Worm (Caenorhabditis elegans) whole organism, mixed stage, embryonic: ENCODE results near the gene srw-20.

Experiments
- M03D4.4 ChIP-seq: sonication (generic microtip); optimal IDR thresholded peaks from 2 replicates; lab custom pipeline; 2017; ENCODE audit warnings: mild to moderate bottlenecking, missing genetic modification characterization, missing compliant biosample characterization
- bed-3 ChIP-seq: fragments of 200-800 bp; sonication (Bioruptor generic); optimal IDR thresholded peaks from 3 replicates; lab custom pipeline; 2018; ENCODE audit warnings: mild to moderate bottlenecking, missing genetic modification characterization, moderate library complexity, missing compliant biosample characterization
- ceh-39 ChIP-seq: fragments of 150-350 bp; optimal IDR thresholded peaks from 2 replicates; lab custom pipeline; 2014; ENCODE audit warnings: missing biosample characterization, missing genetic modification characterization
- ceh-43 ChIP-seq: fragments of 200-800 bp; sonication (Bioruptor generic); optimal IDR thresholded peaks from 2 replicates; lab custom pipeline; 2018; ENCODE audit warnings: mild to moderate bottlenecking, missing genetic modification characterization, moderate library complexity, missing compliant biosample characterization
- ceh-83 ChIP-seq: fragments of 200-800 bp; sonication (Bioruptor generic); optimal IDR thresholded peaks from 2 replicates; lab custom pipeline; 2018; ENCODE audit warnings: mild to moderate bottlenecking, missing genetic modification characterization, missing compliant biosample characterization
- ces-1 ChIP-seq: fragments of 150-350 bp; optimal IDR thresholded peaks from 2 replicates; lab custom pipeline; 2014; ENCODE audit warnings: missing biosample characterization, missing genetic modification reagents, missing genetic modification characterization
- cnd-1 ChIP-seq: fragments of 200-800 bp; sonication (Bioruptor generic); optimal IDR thresholded peaks from 2 replicates; lab custom pipeline; 2018; ENCODE audit warnings: mild to moderate bottlenecking, missing genetic modification characterization, missing compliant biosample characterization
- drap-1 ChIP-seq: fragments of 200-800 bp; sonication (Bioruptor generic); optimal IDR thresholded peaks from 3 replicates; lab custom pipeline; 2018; ENCODE audit warnings: mild to moderate bottlenecking, missing genetic modification characterization, missing compliant biosample characterization
- elt-1 ChIP-seq: sonication (generic microtip); optimal IDR thresholded peaks from 2 replicates; lab custom pipeline; 2017; ENCODE audit warnings: missing genetic modification characterization, mild to moderate bottlenecking, missing compliant biosample characterization, antibody characterized with exemption, moderate library complexity, borderline replicate concordance; ENCODE audit not compliant: insufficient read depth
- elt-3 ChIP-seq: fragments of 150-350 bp; optimal IDR thresholded peaks from 2 replicates; lab custom pipeline; 2014; ENCODE audit warnings: missing biosample characterization, missing genetic modification characterization
- flh-1 ChIP-seq: fragments of 200-800 bp; sonication (Bioruptor generic); optimal IDR thresholded peaks from 2 replicates; lab custom pipeline; 2018; ENCODE audit warnings: mild to moderate bottlenecking, missing genetic modification characterization, moderate library complexity, missing compliant biosample characterization
- ham-2 ChIP-seq: fragments of 200-800 bp; sonication (Bioruptor generic); optimal IDR thresholded peaks from 2 replicates; lab custom pipeline; 2018; ENCODE audit warnings: mild to moderate bottlenecking, missing genetic modification characterization, missing compliant biosample characterization
- hlh-1 ChIP-seq: fragments of 150-350 bp; optimal IDR thresholded peaks from 2 replicates; lab custom pipeline; 2014; ENCODE audit warnings: missing biosample characterization, missing genetic modification reagents, missing genetic modification characterization
- lin-13 ChIP-seq: fragments of 150-350 bp; optimal IDR thresholded peaks from 2 replicates; lab custom pipeline; 2014; ENCODE audit warnings: missing biosample characterization, missing genetic modification characterization
- lin-32 ChIP-seq: fragments of 200-800 bp; sonication (Bioruptor generic); optimal IDR thresholded peaks from 2 replicates; lab custom pipeline; 2018; ENCODE audit warnings: mild to moderate bottlenecking, missing genetic modification characterization, missing compliant biosample characterization
- lsy-2 ChIP-seq: fragments of 150-350 bp; optimal IDR thresholded peaks from 2 replicates; lab custom pipeline; 2014; ENCODE audit warnings: missing biosample characterization, missing genetic modification characterization
- mab-5 ChIP-seq: fragments of 150-350 bp; optimal IDR thresholded peaks from 2 replicates; lab custom pipeline; 2014; ENCODE audit warnings: missing biosample characterization, missing genetic modification characterization
- mep-1 ChIP-seq: fragments of 150-350 bp; optimal IDR thresholded peaks from 2 replicates; lab custom pipeline; 2017; ENCODE audit warnings: missing biosample characterization, missing genetic modification reagents, missing genetic modification characterization, inconsistent platforms
- mls-2 ChIP-seq: sonication (generic microtip); optimal IDR thresholded peaks from 2 replicates; lab custom pipeline; 2016; ENCODE audit warnings: mild to moderate bottlenecking, missing genetic modification characterization, moderate library complexity, missing compliant biosample characterization
- nhr-12 ChIP-seq: fragments of 150-350 bp; optimal IDR thresholded peaks from 2 replicates; lab custom pipeline; 2014; ENCODE audit warnings: missing biosample characterization, missing genetic modification characterization
- nhr-2 ChIP-seq: fragments of 150-350 bp; optimal IDR thresholded peaks from 2 replicates; lab custom pipeline; 2014; ENCODE audit warnings: missing biosample characterization, missing genetic modification characterization
- nhr-28 ChIP-seq: fragments of 150-350 bp; optimal IDR thresholded peaks from 2 replicates; lab custom pipeline; 2014; ENCODE audit warnings: missing biosample characterization, missing genetic modification characterization
- nhr-76 ChIP-seq: sonication (generic microtip); optimal IDR thresholded peaks from 2 replicates; lab custom pipeline; 2017; ENCODE audit warnings: missing biosample characterization, missing genetic modification characterization
- pha-4 ChIP-seq: fragments of 150-350 bp; optimal IDR thresholded peaks from 2 replicates; lab custom pipeline; 2018; ENCODE audit warnings: missing biosample characterization, missing genetic modification reagents, missing genetic modification characterization
- sem-2 ChIP-seq: fragments of 200-800 bp; sonication (Bioruptor generic); optimal IDR thresholded peaks from 2 replicates; lab custom pipeline; 2018; ENCODE audit warnings: mild to moderate bottlenecking, missing genetic modification characterization, missing compliant biosample characterization
- snpc-4 ChIP-seq: fragments of 150-350 bp; optimal IDR thresholded peaks from 2 replicates; lab custom pipeline; 2014; ENCODE audit warnings: missing biosample characterization, missing genetic modification characterization
- sptf-1 ChIP-seq: sonication (generic microtip); optimal IDR thresholded peaks from 2 replicates; lab custom pipeline; 2017; ENCODE audit warnings: mild to moderate bottlenecking, missing genetic modification characterization, moderate library complexity, missing compliant biosample characterization
- tbx-8 ChIP-seq: fragments of 200-800 bp; sonication (Bioruptor generic); optimal IDR thresholded peaks from 2 replicates; lab custom pipeline; 2018; ENCODE audit warnings: mild to moderate bottlenecking, missing genetic modification characterization, moderate library complexity, missing compliant biosample characterization
- unc-120 ChIP-seq: sonication (generic microtip); optimal IDR thresholded peaks from 2 replicates; lab custom pipeline; 2017; ENCODE audit warnings: missing genetic modification characterization, missing compliant biosample characterization; ENCODE audit not compliant: poor library complexity, severe bottlenecking
- unc-39 ChIP-seq: fragments of 150-350 bp; optimal IDR thresholded peaks from 2 replicates; lab custom pipeline; 2014; ENCODE audit warnings: missing biosample characterization, missing genetic modification characterization
- unc-62 ChIP-seq: fragments of 150-350 bp; optimal IDR thresholded peaks from 2 replicates; lab custom pipeline; 2014; ENCODE audit warnings: missing biosample characterization, missing genetic modification reagents, missing genetic modification characterization
- zip-8 ChIP-seq: fragments of 150-350 bp; optimal IDR thresholded peaks from 2 replicates; lab custom pipeline; 2014; ENCODE audit warnings: missing biosample characterization, missing genetic modification characterization
- ztf-11 ChIP-seq: fragments of 150-350 bp; optimal IDR thresholded peaks from 2 replicates; lab custom pipeline; 2014; ENCODE audit warnings: missing biosample characterization, missing genetic modification characterization

The srw-20 gene

ce11 chrV:17079795-17080194, at the start of gene srw-20:
Gene srw-20, minus strand, starts transcription at chrV:17079895.
- TF ChIP-seq lin-13 (no peak), nhr-28 (tag; lab: Kevin White, UChicago) (no peak), nhr-2 (tag; lab: Kevin White, UChicago) (no peak), elt-1 (tag; lab: Kevin White, UChicago) (no peak), hlh-1 (tag; lab: Kevin White, UChicago) (no peak), pha-4 (tag; lab: Kevin White, UChicago) (no peak), mab-5 (no peak), lsy-2 (tag; lab: Kevin White, UChicago) (no peak), snpc-4 (tag; lab: Kevin White, UChicago) (no peak), zip-8 (tag; lab: Kevin White, UChicago) (no peak), M03D4.4 (tag; lab: Kevin White, UChicago) (no peak)
- TF ChIP-seq, all 35 proteins: peak for 0

DNA sequence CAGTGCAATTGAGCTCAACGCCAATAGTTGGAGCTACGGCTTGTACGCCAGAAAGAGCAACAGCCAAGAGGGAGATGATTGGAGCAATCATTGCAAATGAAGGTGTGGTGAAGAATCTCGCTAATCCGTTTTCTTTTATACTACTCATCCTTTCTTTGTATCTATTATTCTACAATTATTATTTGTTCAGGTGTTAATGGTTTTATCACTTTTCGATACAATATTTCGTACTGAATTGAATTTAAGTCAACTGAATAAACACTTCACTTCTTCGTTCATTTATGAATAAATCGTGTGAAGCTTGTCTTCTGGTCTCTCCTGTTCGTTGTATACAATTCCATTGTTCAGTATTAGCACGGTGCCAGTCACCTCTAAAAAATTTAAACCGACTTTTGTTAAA, 28.6 kb upstream of the srw-20 start, which contains the start of gene ZK218.11:
ZK218.11 (minus strand) TSS at position 101 of the 400 bp plus-strand sequence.
- TF ChIP-seq ceh-83 (GFP tag; lab: Kevin White, UChicago): no peak
- TF ChIP-seq flh-1: no peak
- TF ChIP-seq nhr-12 (tag; lab: Kevin White, UChicago): no peak
- TF ChIP-seq elt-1 (tag; lab: Kevin White, UChicago): no peak
- TF ChIP-seq lin-32 (GFP tag; lab: Kevin White, UChicago): no peak
- TF ChIP-seq ham-2 (GFP tag; lab: Kevin White, UChicago): no peak
- no peak for TF ChIP-seq unc-62 (GFP tag; lab: Kevin White, UChicago)
- TF ChIP-seq, all 35 proteins: peak for 0

- TF ChIP-seq bed-3: no peak
- no peak for TF ChIP-seq nhr-28 (tag; lab: Kevin White, UChicago)
- no peak for TF ChIP-seq lin-13
- no peak for TF ChIP-seq lsy-2 (tag; lab: Kevin White, UChicago)
- no peak for TF ChIP-seq M03D4.4 (tag; lab: Kevin White, UChicago)
- no peak for TF ChIP-seq mab-5
- TF ChIP-seq unc-39 (tag; lab: Kevin White, UChicago): no peak
Observed at ce11 chrV:17105483-17105882, 25.8 kb upstream of the srw-20 start, which contains the start of gene ZK218.7. Gene ZK218.7, plus strand, starts transcription at chrV:17105783.

- TF ChIP-seq bed-3 (no peak), nhr-28 (tag; lab: Kevin White, UChicago) (no peak), snpc-4 (tag; lab: Kevin White, UChicago) (no peak), mls-2 (no peak), hlh-1 (tag; lab: Kevin White, UChicago) (no peak), mep-1 (tag; lab: Kevin White, UChicago) (no peak), ham-2 (GFP tag; lab: Kevin White, UChicago) (no peak), ceh-39 (no peak), drap-1 (GFP tag; lab: Kevin White, UChicago) (no peak), unc-120 (no peak), mab-5 (no peak), zip-8 (tag; lab: Kevin White, UChicago) (no peak), cnd-1 (tag; lab: Kevin White, UChicago) (no peak), nhr-12 (tag; lab: Kevin White, UChicago) (no peak), lsy-2 (tag; lab: Kevin White, UChicago) (no peak), flh-1 (no peak), lin-32 (GFP tag; lab: Kevin White, UChicago) (no peak)
- TF ChIP-seq, all 35 proteins: peak for 0
Observed at ce11 chrV:17104527-17104926, 24.8 kb upstream of the srw-20 start, which contains the start of gene nhr-248. Gene nhr-248, minus strand, starts transcription at chrV:17104627.

DNA sequence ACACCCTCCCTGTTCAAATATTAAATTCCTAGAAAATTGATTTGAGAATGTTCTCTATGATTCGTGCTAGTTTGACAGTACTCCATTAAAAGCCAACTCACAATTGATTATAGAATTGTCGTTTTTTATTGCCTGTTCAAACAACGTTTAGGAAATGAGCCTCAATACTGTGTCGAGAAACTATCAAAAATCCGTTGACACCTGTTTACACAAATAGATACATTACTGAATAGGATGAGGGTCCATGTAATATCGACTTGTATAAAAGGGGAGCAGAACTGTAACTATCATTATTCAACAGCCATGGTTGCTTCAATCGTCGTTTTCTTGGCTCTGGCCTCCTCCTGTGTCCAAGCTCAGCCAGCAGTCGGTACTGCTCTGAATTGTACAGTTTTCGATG, 21.1 kb upstream of the srw-20 start, which contains the start of gene ZK218.5:
ZK218.5 (plus strand) TSS at position 301 of the 400 bp plus-strand sequence.
- TF ChIP-seq snpc-4 (tag; lab: Kevin White, UChicago): no peak
- TF ChIP-seq elt-3 (tag; lab: Kevin White, UChicago): no peak
- TF ChIP-seq sptf-1: no peak
- TF ChIP-seq pha-4 (tag; lab: Kevin White, UChicago): no peak
- TF ChIP-seq sem-2 (GFP tag; lab: Kevin White, UChicago): no peak
- TF ChIP-seq unc-120: no peak
- TF ChIP-seq ces-1: no peak
- TF ChIP-seq lsy-2 (tag; lab: Kevin White, UChicago): no peak
- no peak for TF ChIP-seq nhr-76 (tag; lab: Kevin White, UChicago)
- no peak for TF ChIP-seq unc-62 (GFP tag; lab: Kevin White, UChicago)
- TF ChIP-seq elt-1 (tag; lab: Kevin White, UChicago): no peak
- TF ChIP-seq lin-13: no peak
- TF ChIP-seq bed-3: no peak
- no peak for TF ChIP-seq ztf-11 (tag; lab: Kevin White, UChicago)
- no peak for TF ChIP-seq tbx-8 (GFP tag; lab: Kevin White, UChicago)
- TF ChIP-seq ceh-83 (GFP tag; lab: Kevin White, UChicago): no peak
- TF ChIP-seq ceh-43: no peak
- TF ChIP-seq M03D4.4 (tag; lab: Kevin White, UChicago): no peak
- no peak for TF ChIP-seq mep-1 (tag; lab: Kevin White, UChicago)
- TF ChIP-seq nhr-28 (tag; lab: Kevin White, UChicago): no peak
